Worm (Caenorhabditis elegans) whole organism, L1 larva: Measurements from ENCODE around the gene C28C12.11.

ENCODE experiments used
- Y116A8C.19 ChIP-seq: sonication (generic microtip); optimal IDR thresholded peaks from 2 replicates; lab custom pipeline; 2016; ENCODE audit warnings: missing compliant biosample characterization, missing genetic modification characterization, borderline replicate concordance
- ama-1 ChIP-seq: fragments of 150-350 bp; optimal IDR thresholded peaks from 2 replicates; lab custom pipeline; 2014
- mdl-1 ChIP-seq, 2 experiments: fragments of 150-350 bp; optimal IDR thresholded peaks; 2 replicates each; lab custom pipeline; 2014 to 2017; ENCODE audit warnings: missing biosample characterization in 2 of 2, missing genetic modification characterization in 2 of 2, inconsistent platforms in 1 of 2
- nhr-237 ChIP-seq: fragments of 150-350 bp; optimal IDR thresholded peaks from 2 replicates; lab custom pipeline; 2014; ENCODE audit warnings: missing biosample characterization, missing genetic modification characterization
- nhr-76 ChIP-seq: sonication (generic microtip); optimal IDR thresholded peaks from 2 replicates; lab custom pipeline; 2017; ENCODE audit warnings: missing biosample characterization, missing genetic modification characterization
- snpc-4 ChIP-seq: fragments of 150-350 bp; optimal IDR thresholded peaks from 2 replicates; lab custom pipeline; 2014; ENCODE audit warnings: missing biosample characterization, missing genetic modification characterization
- swsn-7 ChIP-seq: sonication (generic microtip); optimal IDR thresholded peaks from 2 replicates; lab custom pipeline; 2016; ENCODE audit warnings: missing genetic modification characterization, missing compliant biosample characterization
- zag-1 ChIP-seq: fragments of 150-350 bp; optimal IDR thresholded peaks from 2 replicates; lab custom pipeline; 2014; ENCODE audit warnings: missing biosample characterization, missing genetic modification characterization

DNA sequence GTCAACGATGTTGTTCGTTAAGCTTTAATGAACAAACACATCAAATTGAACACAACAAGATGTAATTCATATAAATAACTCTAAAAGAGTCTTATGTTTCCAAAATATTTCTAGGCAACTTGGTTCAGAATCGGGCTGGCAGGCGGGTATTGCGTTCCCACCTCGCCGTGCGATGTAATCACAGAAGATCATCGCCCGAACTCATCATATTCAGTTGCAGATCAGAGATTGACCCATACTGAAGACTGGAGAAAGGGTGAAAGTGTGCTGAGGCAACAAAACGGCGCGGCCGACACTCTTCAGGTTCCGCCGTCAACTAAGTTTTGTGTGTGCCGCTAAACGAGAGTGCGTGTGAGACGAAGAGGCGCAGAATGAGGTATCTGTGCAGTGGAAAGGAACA is 45.4 kb upstream of the C28C12.11 start:
- TF ChIP-seq swsn-7 (tag; lab: Kevin White, UChicago): peak; percentile 94
- no peak for TF ChIP-seq Y116A8C.19 (tag; lab: Kevin White, UChicago)
- no peak for TF ChIP-seq zag-1
- TF ChIP-seq ama-1 (lab: Kevin White, UChicago): peak; percentile 92
- TF ChIP-seq snpc-4 (tag; lab: Kevin White, UChicago): peak; percentile 99
- TF ChIP-seq mdl-1 (tag; optimal IDR thresholded peaks at IDR 0.05; lab: Kevin White, UChicago): peak in 1 of 2 experiments; percentile 53
- TF ChIP-seq nhr-237: peak; percentile 31
- no peak for TF ChIP-seq nhr-76
